Fruit fly (Drosophila melanogaster) whole organism, embryonic: Measurements from ENCODE around the gene Socs36E.

ENCODE experiments used
- BtbVII ChIP-seq: fragments of 200-800 bp; sonication (Bioruptor generic); optimal IDR thresholded peaks from 3 replicates; lab custom pipeline; 2017; ENCODE audit warnings: missing biosample characterization, mild to moderate bottlenecking, missing genetic modification characterization
- CG10209 ChIP-seq: fragments of 200-800 bp; sonication (Bioruptor generic); optimal IDR thresholded peaks from 3 replicates; lab custom pipeline; 2017; ENCODE audit warnings: missing biosample characterization, mild to moderate bottlenecking, missing genetic modification characterization, missing genetic modification reagents
- CG10959 ChIP-seq: fragments of 200-800 bp; sonication (Bioruptor generic); IDR thresholded peaks from 2 replicates; pipeline ENCODE4 v1.3.6; 2022; ENCODE audit warnings: missing biosample characterization, missing genetic modification characterization
- CG11093 ChIP-seq: fragments of 200-800 bp; sonication (Bioruptor generic); IDR thresholded peaks from 3 replicates; pipeline ENCODE4 v1.3.6; 2022; ENCODE audit warnings: missing biosample characterization, missing genetic modification characterization
- CG11456 ChIP-seq: fragments of 200-800 bp; sonication (Bioruptor generic); IDR thresholded peaks from 3 replicates; pipeline ENCODE4 v1.3.6; 2022; ENCODE audit warnings: missing biosample characterization, missing genetic modification characterization
- CG11560 ChIP-seq: fragments of 200-800 bp; sonication (Bioruptor generic); IDR thresholded peaks from 3 replicates; pipeline ENCODE4 v1.3.6; 2022; ENCODE audit warnings: missing biosample characterization, missing genetic modification characterization
- CG13624 ChIP-seq: fragments of 200-800 bp; sonication (Bioruptor generic); optimal IDR thresholded peaks from 2 replicates; lab custom pipeline; 2016; ENCODE audit warnings: missing biosample characterization, missing genetic modification characterization
- CG15696 ChIP-seq: fragments of 200-800 bp; sonication (Bioruptor generic); optimal IDR thresholded peaks from 2 replicates; lab custom pipeline; 2019; ENCODE audit warnings: missing biosample characterization, mild to moderate bottlenecking, missing genetic modification characterization, moderate library complexity
- CG17802 ChIP-seq: fragments of 200-800 bp; sonication (Bioruptor generic); optimal IDR thresholded peaks from 2 replicates; lab custom pipeline; 2018; ENCODE audit warnings: missing biosample characterization, mild to moderate bottlenecking, missing genetic modification characterization, moderate library complexity
- CG17829 ChIP-seq: fragments of 200-800 bp; optimal IDR thresholded peaks from 2 replicates; lab custom pipeline; 2019; ENCODE audit warnings: missing biosample characterization, mild to moderate bottlenecking, missing genetic modification characterization, moderate library complexity
- CG18764 ChIP-seq: fragments of 200-800 bp; sonication (Bioruptor generic); optimal IDR thresholded peaks from 3 replicates; lab custom pipeline; 2016; ENCODE audit warnings: missing biosample characterization, missing genetic modification characterization
- CG2678 ChIP-seq: fragments of 200-800 bp; sonication (Bioruptor generic); optimal IDR thresholded peaks from 3 replicates; lab custom pipeline; 2019; ENCODE audit warnings: missing biosample characterization, mild to moderate bottlenecking, missing genetic modification characterization, moderate library complexity
- CG34224 ChIP-seq: fragments of 200-800 bp; sonication (Bioruptor generic); IDR thresholded peaks from 3 replicates; pipeline ENCODE4 v1.3.6; 2022; ENCODE audit warnings: missing biosample characterization, missing genetic modification characterization; ENCODE audit not compliant: partially characterized antibody
- CG3847 ChIP-seq: fragments of 200-800 bp; sonication (Bioruptor generic); IDR thresholded peaks from 2 replicates; pipeline ENCODE4 v1.3.6; 2022; ENCODE audit warnings: missing biosample characterization, missing genetic modification characterization
- CG5180 ChIP-seq: fragments of 200-800 bp; sonication (Bioruptor generic); optimal IDR thresholded peaks from 3 replicates; lab custom pipeline; 2017; ENCODE audit warnings: missing biosample characterization, missing genetic modification characterization, mild to moderate bottlenecking, moderate library complexity, missing genetic modification reagents
- CG5953 ChIP-seq: fragments of 200-800 bp; sonication (Bioruptor generic); IDR thresholded peaks from 2 replicates; pipeline ENCODE4 v1.3.6; 2022; ENCODE audit warnings: missing biosample characterization, missing genetic modification characterization
- CG6791 ChIP-seq: fragments of 200-800 bp; sonication (Bioruptor generic); IDR thresholded peaks from 3 replicates; pipeline ENCODE4 v1.3.6; 2022; ENCODE audit warnings: missing biosample characterization, missing genetic modification characterization; ENCODE audit not compliant: partially characterized antibody
- CG7271 ChIP-seq: fragments of 200-800 bp; sonication (Bioruptor generic); optimal IDR thresholded peaks from 2 replicates; lab custom pipeline; 2018; ENCODE audit warnings: missing biosample characterization, mild to moderate bottlenecking, missing genetic modification characterization, moderate library complexity
- CG7987 ChIP-seq: fragments of 200-800 bp; sonication (Bioruptor generic); optimal IDR thresholded peaks from 2 replicates; lab custom pipeline; 2018; ENCODE audit warnings: missing biosample characterization, mild to moderate bottlenecking, missing genetic modification characterization, moderate library complexity
- CoRest ChIP-seq: fragments of 200-800 bp; sonication (Bioruptor generic); optimal IDR thresholded peaks from 3 replicates; lab custom pipeline; 2018; ENCODE audit warnings: missing biosample characterization, mild to moderate bottlenecking, missing genetic modification characterization, moderate library complexity
- Ets65A ChIP-seq: fragments of 200-800 bp; sonication (Bioruptor generic); peaks from one replicate; lab custom pipeline; 2016; ENCODE audit warnings: missing biosample characterization, missing genetic modification characterization
- H2.0 ChIP-seq: fragments of 200-800 bp; sonication (Bioruptor generic); IDR thresholded peaks from 2 replicates; pipeline ENCODE4 v1.3.6; 2022; ENCODE audit warnings: missing biosample characterization, missing genetic modification characterization
- HLH54F ChIP-seq: fragments of 200-800 bp; sonication (Bioruptor generic); optimal IDR thresholded peaks from 3 replicates; lab custom pipeline; 2016; ENCODE audit warnings: missing biosample characterization, missing genetic modification characterization
- Hmr ChIP-seq: fragments of 200-800 bp; sonication (Bioruptor generic); optimal IDR thresholded peaks from 3 replicates; lab custom pipeline; 2017; ENCODE audit warnings: mild to moderate bottlenecking, missing biosample characterization, missing genetic modification reagents, missing genetic modification characterization
- Hmx ChIP-seq: fragments of 200-800 bp; sonication (Bioruptor generic); optimal IDR thresholded peaks from 2 replicates; lab custom pipeline; 2016; ENCODE audit warnings: missing biosample characterization, missing genetic modification characterization
- Lhr ChIP-seq: fragments of 200-800 bp; sonication (Bioruptor generic); optimal IDR thresholded peaks from 3 replicates; lab custom pipeline; 2017; ENCODE audit warnings: mild to moderate bottlenecking, missing biosample characterization, missing genetic modification reagents, missing genetic modification characterization
- MTF-1 ChIP-seq: fragments of 200-800 bp; sonication (Bioruptor generic); optimal IDR thresholded peaks from 2 replicates; lab custom pipeline; 2018; ENCODE audit warnings: missing biosample characterization, mild to moderate bottlenecking, missing genetic modification characterization, borderline replicate concordance
- Mrtf ChIP-seq: fragments of 200-800 bp; sonication (Bioruptor generic); IDR thresholded peaks from 3 replicates; pipeline ENCODE4 v1.3.6; 2022; ENCODE audit warnings: missing biosample characterization, missing genetic modification characterization
- Myb ChIP-seq: fragments of 200-800 bp; sonication (Bioruptor generic); optimal IDR thresholded peaks from 2 replicates; lab custom pipeline; 2016; ENCODE audit warnings: missing biosample characterization, missing genetic modification characterization
- NK7.1 ChIP-seq: fragments of 200-800 bp; sonication (Bioruptor generic); optimal IDR thresholded peaks from 3 replicates; lab custom pipeline; 2016; ENCODE audit warnings: missing biosample characterization, missing genetic modification characterization
- Optix ChIP-seq: fragments of 200-800 bp; sonication (Bioruptor generic); IDR thresholded peaks from 3 replicates; pipeline ENCODE4 v1.3.6; 2022; ENCODE audit warnings: missing biosample characterization, missing genetic modification characterization
- Side ChIP-seq: fragments of 200-800 bp; sonication (Bioruptor generic); optimal IDR thresholded peaks from 2 replicates; lab custom pipeline; 2016; ENCODE audit warnings: missing biosample characterization, missing genetic modification characterization
- Six4 ChIP-seq: fragments of 200-800 bp; sonication (Bioruptor generic); optimal IDR thresholded peaks from 2 replicates; lab custom pipeline; 2016; ENCODE audit warnings: missing biosample characterization, missing genetic modification characterization
- Ssrp ChIP-seq: fragments of 200-800 bp; sonication (Bioruptor generic); optimal IDR thresholded peaks from 2 replicates; lab custom pipeline; 2018; ENCODE audit warnings: missing biosample characterization, mild to moderate bottlenecking, missing genetic modification characterization, moderate library complexity
- Trl ChIP-seq, 3 experiments: fragments of >200 bp in 2 of 3; fragments of 200-800 bp in 1 of 3; sonication (Bioruptor generic) in 1 of 3; optimal IDR thresholded peaks; 2 replicates in 1 of 3; 3 replicates in 2 of 3; lab custom pipeline; 2016 to 2017; ENCODE audit warnings: missing biosample characterization in 1 of 3, missing genetic modification characterization in 1 of 3
- Xrp1 ChIP-seq: fragments of 200-800 bp; sonication (Bioruptor generic); IDR thresholded peaks from 2 replicates; pipeline ENCODE4 v1.3.6; 2022; ENCODE audit warnings: missing biosample characterization, missing genetic modification characterization
- btn ChIP-seq: fragments of 200-800 bp; sonication (Bioruptor generic); optimal IDR thresholded peaks from 2 replicates; lab custom pipeline; 2016; ENCODE audit warnings: missing biosample characterization, missing genetic modification characterization
- chinmo ChIP-seq: fragments of 200-800 bp; sonication (Bioruptor generic); IDR thresholded peaks from 4 replicates; pipeline ENCODE4 v1.3.6; 2022; ENCODE audit warnings: missing biosample characterization, missing genetic modification characterization; ENCODE audit not compliant: partially characterized antibody
- corto ChIP-seq: fragments of 200-800 bp; sonication (Bioruptor generic); optimal IDR thresholded peaks from 2 replicates; lab custom pipeline; 2016; ENCODE audit warnings: missing biosample characterization, mild to moderate bottlenecking, missing genetic modification characterization, moderate library complexity
- dmrt99B ChIP-seq: fragments of 200-800 bp; sonication (Bioruptor generic); optimal IDR thresholded peaks from 2 replicates; lab custom pipeline; 2018; ENCODE audit warnings: missing biosample characterization, mild to moderate bottlenecking, missing genetic modification characterization, moderate library complexity
- en ChIP-seq: fragments of 200-800 bp; sonication (Bioruptor generic); optimal IDR thresholded peaks from 2 replicates; lab custom pipeline; 2016; ENCODE audit warnings: missing biosample characterization, missing genetic modification characterization
- gsb-n ChIP-seq: fragments of 200-800 bp; sonication (Bioruptor generic); optimal IDR thresholded peaks from 3 replicates; lab custom pipeline; 2018; ENCODE audit warnings: missing biosample characterization, mild to moderate bottlenecking, missing genetic modification characterization
- lilli ChIP-seq: fragments of 200-800 bp; sonication (Bioruptor generic); optimal IDR thresholded peaks from 3 replicates; lab custom pipeline; 2016; ENCODE audit warnings: missing biosample characterization, missing genetic modification characterization
- lola ChIP-seq, 3 experiments: fragments of >200 bp in 2 of 3; fragments of 200-800 bp in 1 of 3; sonication (Bioruptor generic) in 1 of 3; optimal IDR thresholded peaks; 2 replicates each; lab custom pipeline; 2017 to 2019; ENCODE audit warnings: missing biosample characterization in 3 of 3, missing genetic modification characterization in 3 of 3, mild to moderate bottlenecking in 1 of 3, moderate library complexity in 1 of 3
- nerfin-1 ChIP-seq: fragments of 200-800 bp; sonication (Bioruptor generic); optimal IDR thresholded peaks from 3 replicates; lab custom pipeline; 2019; ENCODE audit warnings: missing biosample characterization, mild to moderate bottlenecking, missing genetic modification characterization, moderate library complexity
- nom ChIP-seq: fragments of 200-800 bp; sonication (Bioruptor generic); optimal IDR thresholded peaks from 2 replicates; lab custom pipeline; 2017; ENCODE audit warnings: missing biosample characterization, missing genetic modification characterization, mild to moderate bottlenecking, moderate library complexity, missing genetic modification reagents
- ranshi ChIP-seq: fragments of 200-800 bp; sonication (Bioruptor generic); IDR thresholded peaks from 2 replicates; pipeline ENCODE4 v1.3.6; 2022; ENCODE audit warnings: missing biosample characterization, missing genetic modification characterization
- tna ChIP-seq: fragments of 200-800 bp; sonication (Bioruptor generic); IDR thresholded peaks from 2 replicates; pipeline ENCODE4 v1.3.6; 2022; ENCODE audit warnings: missing biosample characterization, missing genetic modification characterization; ENCODE audit not compliant: partially characterized antibody

The Socs36E gene

DNA sequence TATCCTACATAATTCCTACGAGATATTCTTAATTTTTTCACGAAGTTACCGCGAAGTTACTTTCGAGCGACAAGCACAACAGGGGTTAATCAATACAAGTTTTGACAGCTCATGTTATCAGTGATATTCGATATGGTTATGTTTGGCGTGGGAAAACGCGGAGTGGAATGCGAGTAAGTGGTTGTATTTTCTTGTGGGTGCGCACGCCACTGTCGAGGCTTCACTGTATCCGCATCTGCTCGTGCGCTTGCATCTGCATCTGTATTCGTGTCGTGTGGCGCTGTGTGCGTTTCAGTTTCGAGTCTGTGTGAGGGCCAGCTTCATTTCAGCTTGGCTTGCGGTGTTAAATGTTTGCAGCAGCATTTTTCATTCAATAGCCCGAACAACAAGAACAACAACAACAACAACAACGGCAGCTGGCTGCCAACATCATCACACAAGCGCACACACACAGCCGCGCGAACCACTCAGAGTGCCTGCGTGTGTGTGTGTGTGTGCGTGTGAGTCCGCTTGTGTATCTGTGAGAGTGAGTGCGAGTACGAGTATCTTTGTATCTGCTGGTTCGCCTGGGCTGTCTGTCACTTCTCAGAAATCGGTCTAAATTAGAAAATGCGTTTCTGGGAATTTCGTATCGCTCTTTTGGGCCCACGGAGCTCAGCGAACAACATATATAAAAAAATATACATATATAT is 937 bp downstream of the Socs36E start (continued):
- TF ChIP-seq dmrt99B: peak; percentile 22
- peak; percentile 50; the same call in 1 of the 2 replicates for TF ChIP-seq Xrp1 (GFP tag; lab: Robert Waterston, UW)
- no peak for TF ChIP-seq CG6791
- peak; percentile 59 for TF ChIP-seq CG13624 (GFP tag; lab: Kevin White, UChicago)
- peak; percentile 99 for TF ChIP-seq chinmo (GFP tag; lab: Robert Waterston, UW)
- TF ChIP-seq CG5953 (GFP tag; lab: Robert Waterston, UW): peak; percentile 72
- no peak for TF ChIP-seq CG17802 (tag; lab: Kevin White, UChicago)
- peak; percentile 14 to 47 for TF ChIP-seq Trl (optimal IDR thresholded peaks at IDR 0.05; lab: Kevin White, UChicago)
- peak; percentile 66 for TF ChIP-seq Trl (GFP tag; optimal IDR thresholded peaks at IDR 0.05; lab: Kevin White, UChicago)
- peak; percentile 65 for TF ChIP-seq lilli
- TF ChIP-seq CG7987 (GFP tag; lab: Kevin White, UChicago): no peak
- no peak for TF ChIP-seq CG7271
- TF ChIP-seq CG34224: peak; percentile 9; the same call in 1 of the 3 replicates
- peak; percentile 36 for TF ChIP-seq CoRest (tag; lab: Kevin White, UChicago)
- no peak for TF ChIP-seq gsb-n
- TF ChIP-seq btn (GFP tag; lab: Kevin White, UChicago): no peak
- TF ChIP-seq CG11456 (GFP tag; lab: Robert Waterston, UW): peak; percentile 92
- peak; percentile 1 for TF ChIP-seq Six4
- peak; percentile 31; the same call in 1 of the 3 replicates for TF ChIP-seq CG11560 (tag; lab: Robert Waterston, UW)
- TF ChIP-seq Myb: peak; percentile 50
- TF ChIP-seq CG17829 (tag; lab: Kevin White, UChicago): peak; percentile 35
- TF ChIP-seq Mrtf (GFP tag; lab: Robert Waterston, UW): peak; percentile 78; the same call in 2 of the 3 replicates
- no peak for TF ChIP-seq Lhr (GFP tag; lab: Kevin White, UChicago)
- TF ChIP-seq lola (GFP tag; optimal IDR thresholded peaks at IDR 0.05; lab: Kevin White, UChicago): no peak
- TF ChIP-seq H2.0: peak; percentile 58; the same call in 1 of the 2 replicates
- no peak for TF ChIP-seq corto (GFP tag; lab: Kevin White, UChicago)
- TF ChIP-seq en (GFP tag; lab: Kevin White, UChicago): no peak
- no peak for TF ChIP-seq CG18764
- peak; percentile 47 for TF ChIP-seq CG10209 (GFP tag; lab: Kevin White, UChicago)
- no peak for TF ChIP-seq nerfin-1
- peak; percentile 50; the same call in 1 of the 2 replicates for TF ChIP-seq CG10959 (GFP tag; lab: Robert Waterston, UW)
- TF ChIP-seq CG2678: no peak
- peak; percentile 92 for TF ChIP-seq Ets65A
- no peak for TF ChIP-seq Hmx (GFP tag; lab: Kevin White, UChicago)
- no peak for TF ChIP-seq tna (GFP tag; lab: Robert Waterston, UW)
- TF ChIP-seq CG3847 (GFP tag; lab: Robert Waterston, UW): peak; percentile 71
- peak; percentile 34 for TF ChIP-seq Ssrp (tag; lab: Kevin White, UChicago)
- peak; percentile 70 for TF ChIP-seq HLH54F (GFP tag; lab: Kevin White, UChicago)
- TF ChIP-seq Side (GFP tag; lab: Kevin White, UChicago): no peak
- TF ChIP-seq Hmr (GFP tag; lab: Kevin White, UChicago): no peak
- no peak for TF ChIP-seq MTF-1 (GFP tag; lab: Kevin White, UChicago)
- TF ChIP-seq CG15696: no peak
- TF ChIP-seq BtbVII (GFP tag; lab: Kevin White, UChicago): no peak
- TF ChIP-seq ranshi (GFP tag; lab: Robert Waterston, UW): peak; percentile 71; the same call in 1 of the 2 replicates
- TF ChIP-seq CG5180 (GFP tag; lab: Kevin White, UChicago): no peak
- TF ChIP-seq Optix (GFP tag; lab: Robert Waterston, UW): peak; percentile 64; the same call in 2 of the 3 replicates
- no peak for TF ChIP-seq nom (GFP tag; lab: Kevin White, UChicago)
- 0 out of 3 replicates have a peak, but pooled peaks have one; percentile 54 for TF ChIP-seq CG11093 (GFP tag; lab: Robert Waterston, UW)
- peak; percentile 54 for TF ChIP-seq NK7.1 (GFP tag; lab: Kevin White, UChicago)
